Worm (Caenorhabditis elegans) whole organism, L4 larva: ENCODE measurements around the gene Y51H4A.24.

Experiments used
- cey-2 ChIP-seq: sonication (generic microtip); optimal IDR thresholded peaks from 3 replicates; lab custom pipeline; 2017; ENCODE audit warnings: missing genetic modification characterization, mild to moderate bottlenecking, missing compliant biosample characterization, antibody characterized with exemption, borderline replicate concordance; ENCODE audit not compliant: insufficient read depth
- ctbp-1 ChIP-seq: fragments of 200-800 bp; sonication (Bioruptor generic); IDR thresholded peaks from 2 replicates; pipeline ENCODE4 v1.3.6; 2022; ENCODE audit warnings: missing genetic modification reagents, missing genetic modification characterization, missing compliant biosample characterization
- fos-1 ChIP-seq: fragments of 150-350 bp; optimal IDR thresholded peaks from 2 replicates; lab custom pipeline; 2014; ENCODE audit warnings: missing biosample characterization, missing genetic modification characterization
- hlh-30 ChIP-seq: sonication (generic microtip); optimal IDR thresholded peaks from 2 replicates; lab custom pipeline; 2017; ENCODE audit warnings: antibody characterized with exemption, mild to moderate bottlenecking, missing genetic modification characterization, missing compliant biosample characterization; ENCODE audit not compliant: insufficient read depth
- lin-38 ChIP-seq: fragments of 200-800 bp; sonication (Bioruptor generic); IDR thresholded peaks from 2 replicates; pipeline ENCODE4 v1.3.6; 2022; ENCODE audit warnings: missing genetic modification reagents, missing genetic modification characterization, missing compliant biosample characterization
- nhr-28 ChIP-seq: fragments of 150-350 bp; optimal IDR thresholded peaks from 2 replicates; lab custom pipeline; 2014; ENCODE audit warnings: missing biosample characterization, missing genetic modification characterization
- snpc-4 ChIP-seq: fragments of 150-350 bp; optimal IDR thresholded peaks from 2 replicates; lab custom pipeline; 2014; ENCODE audit warnings: missing biosample characterization, missing genetic modification characterization
- unc-62 ChIP-seq, 3 experiments: fragments of 150-350 bp in 1 of 3; sonication (generic microtip); optimal IDR thresholded peaks in 2 of 3; peaks in 1 of 3; 1 replicate in 1 of 3; 2 replicates in 2 of 3; lab custom pipeline; 2014 to 2017; ENCODE audit warnings: missing biosample characterization in 3 of 3, missing genetic modification characterization in 3 of 3, missing genetic modification reagents in 3 of 3, missing genotype in 1 of 3

DNA sequence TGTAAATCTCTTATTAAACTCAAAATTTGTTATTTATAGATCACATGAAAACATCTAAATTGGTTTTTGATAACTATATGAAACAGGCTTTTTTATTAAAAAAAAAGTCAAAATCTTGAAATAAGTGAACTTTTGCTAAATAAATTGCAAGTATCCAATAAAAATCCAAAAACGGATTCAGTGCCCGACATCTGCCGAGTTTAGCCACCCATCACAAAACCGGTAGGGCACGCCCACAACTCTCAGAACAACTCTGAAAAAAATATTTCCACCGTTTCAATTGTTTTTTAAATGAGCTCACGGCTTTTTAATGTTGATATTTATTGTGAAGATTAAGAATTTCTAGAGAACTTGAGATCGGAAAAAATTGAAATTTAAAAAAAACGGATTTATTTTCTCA, 31.0 kb downstream of the Y51H4A.24 start:
- TF ChIP-seq lin-38 (GFP tag; lab: Robert Waterston, UW) (no peak), cey-2 (tag; lab: Kevin White, UChicago) (no peak), unc-62 (GFP tag; optimal IDR thresholded peaks at IDR 0.05 in 1 of 2; lab: Kevin White, UChicago) (no peak), unc-62 (tag; optimal IDR thresholded peaks at IDR 0.05; lab: Kevin White, UChicago) (no peak), snpc-4 (tag; lab: Kevin White, UChicago) (no peak), hlh-30 (no peak), nhr-28 (tag; lab: Kevin White, UChicago) (no peak), ctbp-1 (no peak), fos-1 (no peak)
